Fruit fly (Drosophila melanogaster) whole organism, embryonic: ENCODE measurements around the gene CG14820.

Experiments
- Abd-B ChIP-seq: fragments of 200-800 bp; sonication (Bioruptor generic); optimal IDR thresholded peaks from 2 replicates; lab custom pipeline; 2018; ENCODE audit warnings: missing biosample characterization, mild to moderate bottlenecking, missing genetic modification characterization, moderate library complexity
- Ada2b ChIP-seq: fragments of 200-800 bp; sonication (Bioruptor generic); IDR thresholded peaks from 2 replicates; pipeline ENCODE4 v1.3.6; 2022; ENCODE audit warnings: missing biosample characterization, missing genetic modification characterization
- Asciz ChIP-seq: fragments of 200-800 bp; sonication (Bioruptor generic); optimal IDR thresholded peaks from 2 replicates; lab custom pipeline; 2017; ENCODE audit warnings: missing biosample characterization, mild to moderate bottlenecking, missing genetic modification characterization, missing genetic modification reagents
- CG1024 ChIP-seq: fragments of 200-800 bp; sonication (Bioruptor generic); IDR thresholded peaks from 2 replicates; pipeline ENCODE4 v1.3.6; 2022; ENCODE audit warnings: missing biosample characterization, missing genetic modification characterization
- CG10267 ChIP-seq: fragments of 200-800 bp; sonication (Bioruptor generic); optimal IDR thresholded peaks from 2 replicates; lab custom pipeline; 2018; ENCODE audit warnings: missing biosample characterization, mild to moderate bottlenecking, missing genetic modification characterization, moderate library complexity
- CG10565 ChIP-seq: fragments of 200-800 bp; sonication (Bioruptor generic); optimal IDR thresholded peaks from 3 replicates; lab custom pipeline; 2016; ENCODE audit warnings: missing biosample characterization, mild to moderate bottlenecking, missing genetic modification characterization
- CG11398 ChIP-seq: fragments of 200-800 bp; sonication (Bioruptor generic); optimal IDR thresholded peaks from 2 replicates; lab custom pipeline; 2016; ENCODE audit warnings: missing biosample characterization, missing genetic modification characterization
- CG11560 ChIP-seq: fragments of 200-800 bp; sonication (Bioruptor generic); IDR thresholded peaks from 3 replicates; pipeline ENCODE4 v1.3.6; 2022; ENCODE audit warnings: missing biosample characterization, missing genetic modification characterization
- CG11695 ChIP-seq: fragments of 200-800 bp; sonication (Bioruptor generic); IDR thresholded peaks from 3 replicates; pipeline ENCODE4 v1.3.6; 2022; ENCODE audit warnings: missing biosample characterization, missing genetic modification characterization
- CG11696 ChIP-seq: fragments of 200-800 bp; sonication (Bioruptor generic); IDR thresholded peaks from 2 replicates; pipeline ENCODE4 v1.3.6; 2022; ENCODE audit warnings: missing biosample characterization, missing genetic modification characterization
- CG12391 ChIP-seq: fragments of 200-800 bp; sonication (Bioruptor generic); optimal IDR thresholded peaks from 3 replicates; lab custom pipeline; 2018; ENCODE audit warnings: missing biosample characterization, mild to moderate bottlenecking, missing genetic modification characterization, moderate library complexity
- CG13296 ChIP-seq: fragments of 200-800 bp; sonication (Bioruptor generic); optimal IDR thresholded peaks from 3 replicates; lab custom pipeline; 2018; ENCODE audit warnings: missing biosample characterization, mild to moderate bottlenecking, missing genetic modification characterization
- CG13424 ChIP-seq: fragments of 200-800 bp; sonication (Bioruptor generic); optimal IDR thresholded peaks from 2 replicates; lab custom pipeline; 2019; ENCODE audit warnings: missing biosample characterization, mild to moderate bottlenecking, missing genetic modification characterization, moderate library complexity
- CG1647 ChIP-seq: fragments of 200-800 bp; sonication (Bioruptor generic); optimal IDR thresholded peaks from 3 replicates; lab custom pipeline; 2016; ENCODE audit warnings: missing biosample characterization, missing genetic modification characterization
- CG16779 ChIP-seq: fragments of 200-800 bp; sonication (Bioruptor generic); IDR thresholded peaks from 2 replicates; pipeline ENCODE4 v1.3.6; 2022; ENCODE audit warnings: missing biosample characterization, missing genetic modification characterization
- CG18262 ChIP-seq: fragments of 200-800 bp; optimal IDR thresholded peaks from 3 replicates; lab custom pipeline; 2019; ENCODE audit warnings: missing biosample characterization, mild to moderate bottlenecking, missing genetic modification characterization, moderate library complexity
- CG18619 ChIP-seq: fragments of 200-800 bp; sonication (Bioruptor generic); optimal IDR thresholded peaks from 3 replicates; lab custom pipeline; 2017; ENCODE audit warnings: missing biosample characterization, mild to moderate bottlenecking, missing genetic modification characterization
- CG2120 ChIP-seq: fragments of 200-800 bp; sonication (Bioruptor generic); optimal IDR thresholded peaks from 3 replicates; lab custom pipeline; 2016; ENCODE audit warnings: missing biosample characterization, missing genetic modification characterization
- CG32532 ChIP-seq: fragments of 200-800 bp; sonication (Bioruptor generic); IDR thresholded peaks from 2 replicates; pipeline ENCODE4 v1.3.6; 2022; ENCODE audit warnings: missing biosample characterization, missing genetic modification characterization
- CG34224 ChIP-seq: fragments of 200-800 bp; sonication (Bioruptor generic); IDR thresholded peaks from 3 replicates; pipeline ENCODE4 v1.3.6; 2022; ENCODE audit warnings: missing biosample characterization, missing genetic modification characterization; ENCODE audit not compliant: partially characterized antibody
- CG6791 ChIP-seq: fragments of 200-800 bp; sonication (Bioruptor generic); IDR thresholded peaks from 3 replicates; pipeline ENCODE4 v1.3.6; 2022; ENCODE audit warnings: missing biosample characterization, missing genetic modification characterization; ENCODE audit not compliant: partially characterized antibody
- CG9932 ChIP-seq: fragments of 200-800 bp; sonication (Bioruptor generic); IDR thresholded peaks from 2 replicates; pipeline ENCODE4 v1.3.6; 2022; ENCODE audit warnings: missing biosample characterization, missing genetic modification characterization
- Dad ChIP-seq: fragments of 200-800 bp; sonication (Bioruptor generic); optimal IDR thresholded peaks from 3 replicates; lab custom pipeline; 2016; ENCODE audit warnings: missing biosample characterization, missing genetic modification characterization
- Dfd ChIP-seq, 2 experiments: fragments of >200 bp; optimal IDR thresholded peaks; 2 replicates each; lab custom pipeline; 2017; ENCODE audit warnings: missing biosample characterization in 2 of 2, missing genetic modification characterization in 2 of 2
- Dip3 ChIP-seq: fragments of 200-800 bp; sonication (Bioruptor generic); optimal IDR thresholded peaks from 3 replicates; lab custom pipeline; 2016; ENCODE audit warnings: missing biosample characterization, missing genetic modification characterization
- Doc3 ChIP-seq: fragments of 200-800 bp; sonication (Bioruptor generic); IDR thresholded peaks from 3 replicates; pipeline ENCODE4 v1.3.6; 2022; ENCODE audit warnings: missing biosample characterization, missing genetic modification characterization; ENCODE audit not compliant: partially characterized antibody
- ERR ChIP-seq: fragments of 200-800 bp; sonication (Bioruptor generic); optimal IDR thresholded peaks from 2 replicates; lab custom pipeline; 2016; ENCODE audit warnings: missing biosample characterization, missing genetic modification characterization
- GATAe ChIP-seq: fragments of 200-800 bp; sonication (Bioruptor generic); conservative IDR thresholded peaks from 2 replicates; pipeline ENCODE4 v1.3.6; 2022; ENCODE audit warnings: missing biosample characterization, missing genetic modification characterization
- Hr78 ChIP-seq, 2 experiments: fragments of 200-800 bp in 1 of 2; fragments of >200 bp in 1 of 2; sonication (Bioruptor generic) in 1 of 2; optimal IDR thresholded peaks; 2 replicates each; lab custom pipeline; 2017 to 2019; ENCODE audit warnings: missing biosample characterization in 2 of 2, missing genetic modification characterization in 2 of 2, mild to moderate bottlenecking in 1 of 2, moderate library complexity in 1 of 2
- Lhr ChIP-seq: fragments of 200-800 bp; sonication (Bioruptor generic); optimal IDR thresholded peaks from 3 replicates; lab custom pipeline; 2017; ENCODE audit warnings: mild to moderate bottlenecking, missing biosample characterization, missing genetic modification reagents, missing genetic modification characterization
- Mes4 ChIP-seq: fragments of 200-800 bp; sonication (Bioruptor generic); optimal IDR thresholded peaks from 2 replicates; lab custom pipeline; 2016; ENCODE audit warnings: missing biosample characterization, missing genetic modification characterization
- Nf-YB ChIP-seq: fragments of 200-800 bp; sonication (Bioruptor generic); optimal IDR thresholded peaks from 3 replicates; lab custom pipeline; 2019; ENCODE audit warnings: missing biosample characterization, mild to moderate bottlenecking, missing genetic modification characterization, moderate library complexity
- Nf-YC ChIP-seq: fragments of 200-800 bp; optimal IDR thresholded peaks from 3 replicates; lab custom pipeline; 2019; ENCODE audit warnings: missing biosample characterization, mild to moderate bottlenecking, missing genetic modification characterization, moderate library complexity
- Poxn ChIP-seq: fragments of 200-800 bp; sonication (Bioruptor generic); IDR thresholded peaks from 2 replicates; pipeline ENCODE4 v1.3.6; 2022; ENCODE audit warnings: missing biosample characterization, missing genetic modification characterization
- al ChIP-seq: fragments of 200-800 bp; sonication (Bioruptor generic); IDR thresholded peaks from 2 replicates; pipeline ENCODE4 v1.3.6; 2022; ENCODE audit warnings: missing biosample characterization, missing genetic modification characterization
- ase ChIP-seq: fragments of 200-800 bp; sonication (Bioruptor generic); IDR thresholded peaks from 3 replicates; pipeline ENCODE4 v1.3.6; 2022; ENCODE audit warnings: missing biosample characterization, missing genetic modification characterization
- chn ChIP-seq: fragments of 200-800 bp; sonication (Bioruptor generic); optimal IDR thresholded peaks from 2 replicates; lab custom pipeline; 2016; ENCODE audit warnings: missing biosample characterization, missing genetic modification characterization
- disco-r ChIP-seq: fragments of 200-800 bp; sonication (Bioruptor generic); optimal IDR thresholded peaks from 2 replicates; lab custom pipeline; 2016; ENCODE audit warnings: missing biosample characterization, missing genetic modification characterization
- fd102C ChIP-seq: fragments of 200-800 bp; sonication (Bioruptor generic); optimal IDR thresholded peaks from 2 replicates; lab custom pipeline; 2018; ENCODE audit warnings: missing biosample characterization, mild to moderate bottlenecking, missing genetic modification characterization, moderate library complexity
- hb ChIP-seq: fragments of 200-800 bp; sonication (Bioruptor generic); IDR thresholded peaks from 3 replicates; pipeline ENCODE4 v1.3.6; 2022; ENCODE audit warnings: missing biosample characterization, missing genetic modification characterization; ENCODE audit not compliant: partially characterized antibody
- ken ChIP-seq: fragments of 200-800 bp; sonication (Bioruptor generic); IDR thresholded peaks from 3 replicates; pipeline ENCODE4 v1.3.6; 2022; ENCODE audit warnings: missing biosample characterization, missing genetic modification characterization
- nerfin-2 ChIP-seq: fragments of 200-800 bp; sonication (Bioruptor generic); IDR thresholded peaks from 2 replicates; pipeline ENCODE4 v1.3.6; 2022; ENCODE audit warnings: missing biosample characterization, missing genetic modification characterization; ENCODE audit not compliant: partially characterized antibody
- onecut ChIP-seq: fragments of 200-800 bp; sonication (Bioruptor generic); IDR thresholded peaks from 2 replicates; pipeline ENCODE4 v1.3.6; 2022; ENCODE audit warnings: missing biosample characterization, missing genetic modification characterization
- prd ChIP-seq, 3 experiments: fragments of >200 bp in 2 of 3; fragments of 200-800 bp in 1 of 3; sonication (Bioruptor generic) in 1 of 3; optimal IDR thresholded peaks in 2 of 3; IDR thresholded peaks in 1 of 3; 2 replicates in 2 of 3; 3 replicates in 1 of 3; pipeline versions ENCODE4 v1.3.6 to Lab custom; 2017 to 2022; ENCODE audit warnings: missing biosample characterization in 1 of 3, missing genetic modification characterization in 1 of 3
- so ChIP-seq: fragments of 200-800 bp; sonication (Bioruptor generic); IDR thresholded peaks from 3 replicates; pipeline ENCODE4 v1.3.6; 2022; ENCODE audit warnings: missing biosample characterization, missing genetic modification characterization
- sug ChIP-seq: fragments of 200-800 bp; optimal IDR thresholded peaks from 2 replicates; lab custom pipeline; 2019; ENCODE audit warnings: missing biosample characterization, mild to moderate bottlenecking, missing genetic modification characterization, moderate library complexity
- tgo ChIP-seq: fragments of 200-800 bp; sonication (Bioruptor generic); IDR thresholded peaks from 3 replicates; pipeline ENCODE4 v1.3.6; 2022; ENCODE audit warnings: missing biosample characterization, missing genetic modification characterization
- unpg ChIP-seq: fragments of 200-800 bp; sonication (Bioruptor generic); optimal IDR thresholded peaks from 3 replicates; lab custom pipeline; 2018; ENCODE audit warnings: missing biosample characterization, mild to moderate bottlenecking, missing genetic modification characterization, moderate library complexity
- vfl ChIP-seq: fragments of 200-800 bp; sonication (Bioruptor generic); optimal IDR thresholded peaks from 2 replicates; lab custom pipeline; 2016; ENCODE audit warnings: missing biosample characterization, missing genetic modification characterization
- vvl ChIP-seq: fragments of 200-800 bp; sonication (Bioruptor generic); IDR thresholded peaks from 2 replicates; pipeline ENCODE4 v1.3.6; 2022; ENCODE audit warnings: missing biosample characterization, missing genetic modification characterization

The CG14820 gene

DNA sequence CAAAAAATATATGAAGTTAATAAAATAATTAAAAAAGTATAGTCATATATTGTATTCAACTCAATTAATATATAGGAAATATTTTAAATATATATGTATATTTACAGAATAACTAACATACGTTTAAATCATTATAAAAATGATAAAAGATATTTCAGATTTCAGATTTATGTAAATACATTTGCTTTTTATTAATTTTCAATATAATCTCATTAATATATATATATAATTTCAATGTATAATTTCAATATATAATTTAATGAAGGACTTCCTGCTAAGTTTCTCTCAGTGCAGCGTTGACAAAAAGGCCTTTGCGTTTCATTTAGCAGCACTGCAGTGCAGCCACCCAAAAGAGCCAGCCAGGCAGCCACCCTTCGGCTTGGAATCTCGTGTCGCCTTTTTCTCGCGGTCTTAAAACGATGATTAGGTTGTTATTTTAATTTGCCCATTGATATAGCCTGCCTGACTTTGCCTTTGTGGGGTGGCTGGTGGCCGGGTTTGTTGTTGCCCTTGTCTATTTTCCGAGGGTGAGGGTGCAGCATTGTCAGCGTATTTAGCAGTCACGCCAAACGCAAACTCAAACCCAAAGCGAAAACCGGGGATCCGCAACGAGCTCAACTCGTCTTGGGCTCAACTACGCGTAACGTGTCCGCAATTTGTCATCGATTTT, 46.9 kb upstream of the CG14820 start (continued):
- no peak for TF ChIP-seq hb (GFP tag; lab: Robert Waterston, UW)
- no peak for TF ChIP-seq tgo (GFP tag; lab: Robert Waterston, UW)
- no peak for TF ChIP-seq CG11695 (GFP tag; lab: Robert Waterston, UW)
- TF ChIP-seq Abd-B (GFP tag; lab: Kevin White, UChicago), result no peak
- 0 out of 2 replicates have a peak, but pooled peaks have one; percentile 25 for TF ChIP-seq onecut (GFP tag; lab: Robert Waterston, UW)
- no peak for TF ChIP-seq CG1647 (GFP tag; lab: Kevin White, UChicago)
- no peak for TF ChIP-seq CG1024 (GFP tag; lab: Robert Waterston, UW)
- no peak for TF ChIP-seq CG9932
- 0 out of 3 replicates have a peak, but pooled peaks have one; percentile 5 for TF ChIP-seq CG6791 (GFP tag; lab: Robert Waterston, UW)
- no peak for TF ChIP-seq CG32532 (GFP tag; lab: Robert Waterston, UW)
- peak; percentile 84 for TF ChIP-seq CG18262
- no peak for TF ChIP-seq CG34224
- TF ChIP-seq Dip3 (GFP tag; lab: Kevin White, UChicago), result no peak
- no peak for TF ChIP-seq CG11398 (GFP tag; lab: Kevin White, UChicago)
- TF ChIP-seq Asciz (GFP tag; lab: Kevin White, UChicago), result peak; percentile 18
- peak; percentile 61 for TF ChIP-seq CG10267 (tag; lab: Kevin White, UChicago)
- TF ChIP-seq ERR (GFP tag; lab: Kevin White, UChicago), result no peak
- no peak for TF ChIP-seq prd (optimal IDR thresholded peaks at IDR 0.05; lab: Kevin White, UChicago)
- peak; percentile 35; the same call in 1 of the 3 replicates for TF ChIP-seq prd (GFP tag; IDR thresholded peaks at IDR 0.05; lab: Robert Waterston, UW)
- no peak for TF ChIP-seq CG13296 (GFP tag; lab: Kevin White, UChicago)
- TF ChIP-seq CG11696 (GFP tag; lab: Robert Waterston, UW), result no peak
- no peak for TF ChIP-seq CG11560 (tag; lab: Robert Waterston, UW)
- TF ChIP-seq chn (GFP tag; lab: Kevin White, UChicago), result no peak
- no peak for TF ChIP-seq vfl (GFP tag; lab: Kevin White, UChicago)
- no peak for TF ChIP-seq GATAe
- no peak for TF ChIP-seq Hr78 (GFP tag; optimal IDR thresholded peaks at IDR 0.05; lab: Kevin White, UChicago)
- no peak for TF ChIP-seq disco-r (GFP tag; lab: Kevin White, UChicago)
- TF ChIP-seq CG18619, result peak; percentile 23
- TF ChIP-seq ken (GFP tag; lab: Robert Waterston, UW), result no peak
- TF ChIP-seq Nf-YB (GFP tag; lab: Kevin White, UChicago), result peak; percentile 27
- TF ChIP-seq fd102C (GFP tag; lab: Kevin White, UChicago), result no peak
- no peak for TF ChIP-seq unpg (GFP tag; lab: Kevin White, UChicago)
- no peak for TF ChIP-seq Doc3
- TF ChIP-seq Ada2b (GFP tag; lab: Robert Waterston, UW), result no peak
- TF ChIP-seq Dfd (GFP tag; optimal IDR thresholded peaks at IDR 0.05; lab: Kevin White, UChicago), result no peak
- TF ChIP-seq CG2120 (GFP tag; lab: Kevin White, UChicago), result no peak
- no peak for TF ChIP-seq Mes4 (GFP tag; lab: Kevin White, UChicago)
- TF ChIP-seq ase, result no peak
- no peak for TF ChIP-seq sug (tag; lab: Kevin White, UChicago)
- TF ChIP-seq Nf-YC (tag; lab: Kevin White, UChicago), result peak; percentile 15
- TF ChIP-seq CG10565 (GFP tag; lab: Kevin White, UChicago), result no peak
- no peak for TF ChIP-seq Poxn (GFP tag; lab: Robert Waterston, UW)
- TF ChIP-seq CG12391, result peak; percentile 64
- no peak for TF ChIP-seq so (GFP tag; lab: Robert Waterston, UW)
- TF ChIP-seq CG16779 (GFP tag; lab: Robert Waterston, UW), result no peak
- no peak for TF ChIP-seq Dad (GFP tag; lab: Kevin White, UChicago)
- TF ChIP-seq vvl (GFP tag; lab: Robert Waterston, UW), result no peak
- no peak for TF ChIP-seq Lhr (GFP tag; lab: Kevin White, UChicago)
- no peak for TF ChIP-seq al (GFP tag; lab: Robert Waterston, UW)
- peak; percentile 58 for TF ChIP-seq CG13424 (tag; lab: Kevin White, UChicago)
- TF ChIP-seq nerfin-2, result no peak
